Worm (Caenorhabditis elegans) whole organism, young adult: ENCODE data around the gene F01D5.1.

Experiments
- B0261.1 ChIP-seq: sonication (generic microtip); optimal IDR thresholded peaks from 2 replicates; lab custom pipeline; 2016; ENCODE audit warnings: mild to moderate bottlenecking, missing genetic modification characterization, moderate library complexity, missing compliant biosample characterization
- C17E4.6 ChIP-seq: fragments of 200-800 bp; sonication (Bioruptor generic); IDR thresholded peaks from 2 replicates; pipeline ENCODE4 v1.3.6; 2022; ENCODE audit warnings: missing genetic modification reagents, missing genetic modification characterization, missing compliant biosample characterization
- F22D6.2 ChIP-seq: sonication (generic microtip); optimal IDR thresholded peaks from 2 replicates; lab custom pipeline; 2016; ENCODE audit warnings: mild to moderate bottlenecking, missing genetic modification characterization, missing compliant biosample characterization
- F23B12.7 ChIP-seq: sonication (generic microtip); optimal IDR thresholded peaks from 2 replicates; lab custom pipeline; 2017; ENCODE audit warnings: missing genetic modification characterization, mild to moderate bottlenecking, missing compliant biosample characterization, antibody characterized with exemption, moderate library complexity; ENCODE audit not compliant: insufficient read depth
- F33H1.4 ChIP-seq: fragments of 200-800 bp; sonication (Bioruptor generic); IDR thresholded peaks from 2 replicates; pipeline ENCODE4 v1.3.6; 2022; ENCODE audit warnings: missing genetic modification reagents, missing genetic modification characterization, missing compliant biosample characterization
- F57C9.4 ChIP-seq: sonication (generic microtip); optimal IDR thresholded peaks from 2 replicates; lab custom pipeline; 2017; ENCODE audit warnings: mild to moderate bottlenecking, missing genetic modification characterization, missing compliant biosample characterization
- T07F8.4 ChIP-seq: sonication (generic microtip); optimal IDR thresholded peaks from 2 replicates; lab custom pipeline; 2016; ENCODE audit warnings: mild to moderate bottlenecking, missing genetic modification characterization, moderate library complexity, missing compliant biosample characterization
- Y67H2A.10 ChIP-seq: fragments of 200-800 bp; sonication (Bioruptor generic); conservative IDR thresholded peaks from 2 replicates; pipeline ENCODE4 v1.3.6; 2022; ENCODE audit warnings: missing genetic modification reagents, missing genetic modification characterization, missing compliant biosample characterization
- akir-1 ChIP-seq: fragments of 200-800 bp; sonication (Bioruptor generic); optimal IDR thresholded peaks from 2 replicates; lab custom pipeline; 2018; ENCODE audit warnings: mild to moderate bottlenecking, missing genetic modification characterization, moderate library complexity, missing compliant biosample characterization
- aptf-2 ChIP-seq: fragments of 200-800 bp; sonication (Bioruptor generic); conservative IDR thresholded peaks from 2 replicates; pipeline ENCODE4 v1.3.6; 2022; ENCODE audit warnings: missing genetic modification reagents, missing genetic modification characterization, missing compliant biosample characterization
- aptf-3 ChIP-seq: fragments of 200-800 bp; sonication (Bioruptor generic); IDR thresholded peaks from 2 replicates; pipeline ENCODE4 v1.3.6; 2022; ENCODE audit warnings: missing genetic modification characterization, missing compliant biosample characterization
- attf-6 ChIP-seq: fragments of 200-800 bp; sonication (Bioruptor generic); IDR thresholded peaks from 2 replicates; pipeline ENCODE4 v1.3.6; 2022; ENCODE audit warnings: missing genetic modification reagents, missing genetic modification characterization, missing compliant biosample characterization
- cebp-1 ChIP-seq, 2 experiments: fragments of 200-800 bp in 1 of 2; sonication (Bioruptor generic) in 1 of 2; sonication (generic microtip) in 1 of 2; IDR thresholded peaks in 1 of 2; optimal IDR thresholded peaks in 1 of 2; 2 replicates each; pipeline versions ENCODE4 v1.3.6 to Lab custom; 2017 to 2022; ENCODE audit warnings: missing compliant biosample characterization in 2 of 2, missing genetic modification characterization in 2 of 2, mild to moderate bottlenecking in 1 of 2, missing genetic modification reagents in 1 of 2, moderate library complexity in 1 of 2
- ceh-100 ChIP-seq: fragments of 200-800 bp; sonication (Bioruptor generic); IDR thresholded peaks from 2 replicates; pipeline ENCODE4 v1.3.6; 2022; ENCODE audit warnings: missing genetic modification reagents, missing genetic modification characterization, missing compliant biosample characterization
- ceh-91 ChIP-seq: fragments of 200-800 bp; sonication (Bioruptor generic); IDR thresholded peaks from 2 replicates; pipeline ENCODE4 v1.3.6; 2022; ENCODE audit warnings: missing genetic modification reagents, missing genetic modification characterization, missing compliant biosample characterization
- dpff-1 ChIP-seq: sonication (generic microtip); optimal IDR thresholded peaks from 2 replicates; lab custom pipeline; 2017; ENCODE audit warnings: mild to moderate bottlenecking, missing genetic modification characterization, missing compliant biosample characterization
- egl-18 ChIP-seq: fragments of 200-800 bp; sonication (Bioruptor generic); IDR thresholded peaks from 2 replicates; pipeline ENCODE4 v1.3.6; 2022; ENCODE audit warnings: missing genetic modification reagents, missing genetic modification characterization, missing compliant biosample characterization
- ets-4 ChIP-seq: fragments of 200-800 bp; sonication (Bioruptor generic); optimal IDR thresholded peaks from 2 replicates; lab custom pipeline; 2018; ENCODE audit warnings: mild to moderate bottlenecking, missing genetic modification characterization, missing compliant biosample characterization
- fkh-3 ChIP-seq: sonication (generic microtip); optimal IDR thresholded peaks from 2 replicates; lab custom pipeline; 2016; ENCODE audit warnings: mild to moderate bottlenecking, missing genetic modification characterization, missing compliant biosample characterization
- hsf-1 ChIP-seq: fragments of 200-800 bp; sonication (Bioruptor generic); IDR thresholded peaks from 2 replicates; pipeline ENCODE4 v1.3.6; 2022; ENCODE audit warnings: missing genetic modification reagents, missing genetic modification characterization, missing compliant biosample characterization
- let-526 ChIP-seq: fragments of 200-800 bp; sonication (Bioruptor generic); IDR thresholded peaks from 2 replicates; pipeline ENCODE4 v1.3.6; 2022; ENCODE audit warnings: missing genetic modification reagents, missing genetic modification characterization, missing compliant biosample characterization
- let-607 ChIP-seq, 2 experiments: fragments of 200-800 bp in 1 of 2; sonication (Bioruptor generic) in 1 of 2; sonication (generic microtip) in 1 of 2; optimal IDR thresholded peaks; 2 replicates each; lab custom pipeline; 2016 to 2018; ENCODE audit warnings: mild to moderate bottlenecking in 2 of 2, missing compliant biosample characterization in 2 of 2, missing genetic modification characterization in 2 of 2, moderate library complexity in 2 of 2, missing genotype in 1 of 2
- lin-54 ChIP-seq: fragments of 200-800 bp; sonication (Bioruptor generic); optimal IDR thresholded peaks from 2 replicates; lab custom pipeline; 2018; ENCODE audit warnings: mild to moderate bottlenecking, missing genetic modification characterization, missing compliant biosample characterization
- lir-1 ChIP-seq: fragments of 200-800 bp; sonication (Bioruptor generic); conservative IDR thresholded peaks from 2 replicates; pipeline ENCODE4 v1.3.6; 2022; ENCODE audit warnings: missing genetic modification reagents, missing genetic modification characterization, missing compliant biosample characterization
- lsy-27 ChIP-seq: sonication (generic microtip); optimal IDR thresholded peaks from 2 replicates; lab custom pipeline; 2017; ENCODE audit warnings: missing genetic modification characterization, mild to moderate bottlenecking, missing compliant biosample characterization, antibody characterized with exemption, missing genotype, borderline replicate concordance; ENCODE audit not compliant: insufficient read depth
- madf-8 ChIP-seq: fragments of 200-800 bp; sonication (Bioruptor generic); conservative IDR thresholded peaks from 2 replicates; pipeline ENCODE4 v1.3.6; 2022; ENCODE audit warnings: missing genetic modification reagents, missing genetic modification characterization, missing compliant biosample characterization
- mxl-1 ChIP-seq: sonication (generic microtip); optimal IDR thresholded peaks from 2 replicates; lab custom pipeline; 2016; ENCODE audit warnings: missing genetic modification characterization, missing compliant biosample characterization
- nfya-1 ChIP-seq: sonication (generic microtip); optimal IDR thresholded peaks from 2 replicates; lab custom pipeline; 2017; ENCODE audit warnings: antibody characterized with exemption, missing compliant biosample characterization, missing genetic modification characterization, borderline replicate concordance; ENCODE audit not compliant: insufficient read depth
- nhr-179 ChIP-seq: sonication (generic microtip); optimal IDR thresholded peaks from 2 replicates; lab custom pipeline; 2016; ENCODE audit warnings: mild to moderate bottlenecking, missing genetic modification characterization, missing compliant biosample characterization
- pha-4 ChIP-seq: fragments of 150-350 bp; sonication (generic microtip); optimal IDR thresholded peaks from 2 replicates; lab custom pipeline; 2014; ENCODE audit warnings: missing biosample characterization, missing genetic modification reagents, missing genetic modification characterization
- rcor-1 ChIP-seq: fragments of 200-800 bp; sonication (Bioruptor generic); IDR thresholded peaks from 2 replicates; pipeline ENCODE4 v1.3.6; 2022; ENCODE audit warnings: missing genetic modification reagents, missing genetic modification characterization, missing compliant biosample characterization
- sdz-38 ChIP-seq: sonication (generic microtip); optimal IDR thresholded peaks from 2 replicates; lab custom pipeline; 2016; ENCODE audit warnings: missing genotype, missing genetic modification characterization, missing compliant biosample characterization
- sea-2 ChIP-seq: fragments of 200-800 bp; sonication (Bioruptor generic); IDR thresholded peaks from 2 replicates; pipeline ENCODE4 v1.3.6; 2022; ENCODE audit warnings: missing genetic modification characterization, missing compliant biosample characterization
- snpc-3.4 ChIP-seq: sonication (generic microtip); optimal IDR thresholded peaks from 2 replicates; lab custom pipeline; 2017; ENCODE audit warnings: missing genetic modification characterization, mild to moderate bottlenecking, missing compliant biosample characterization, antibody characterized with exemption, moderate library complexity, missing genotype, missing genetic modification reagents
- tbp1 ChIP-seq: fragments of 200-800 bp; sonication (Bioruptor generic); optimal IDR thresholded peaks from 2 replicates; lab custom pipeline; 2018; ENCODE audit warnings: mild to moderate bottlenecking, missing genetic modification characterization, missing compliant biosample characterization
- unc-62 ChIP-seq: fragments of 150-350 bp; optimal IDR thresholded peaks from 2 replicates; lab custom pipeline; 2014; ENCODE audit warnings: missing biosample characterization, missing genetic modification reagents, missing genetic modification characterization
- zim-3 ChIP-seq: sonication (generic microtip); optimal IDR thresholded peaks from 2 replicates; lab custom pipeline; 2017; ENCODE audit warnings: mild to moderate bottlenecking, missing genetic modification characterization, moderate library complexity, missing compliant biosample characterization
- ztf-22 ChIP-seq: fragments of 200-800 bp; sonication (Bioruptor generic); optimal IDR thresholded peaks from 2 replicates; lab custom pipeline; 2018; ENCODE audit warnings: mild to moderate bottlenecking, missing genetic modification characterization, moderate library complexity, missing compliant biosample characterization
- ztf-25 ChIP-seq: fragments of 200-800 bp; sonication (Bioruptor generic); IDR thresholded peaks from 2 replicates; pipeline ENCODE4 v1.3.6; 2022; ENCODE audit warnings: missing genetic modification reagents, missing genetic modification characterization, missing compliant biosample characterization
- ztf-28 ChIP-seq: fragments of 200-800 bp; sonication (Bioruptor generic); IDR thresholded peaks from 2 replicates; pipeline ENCODE4 v1.3.6; 2022; ENCODE audit warnings: missing genetic modification reagents, missing genetic modification characterization, missing compliant biosample characterization

Gene F01D5.1

DNA sequence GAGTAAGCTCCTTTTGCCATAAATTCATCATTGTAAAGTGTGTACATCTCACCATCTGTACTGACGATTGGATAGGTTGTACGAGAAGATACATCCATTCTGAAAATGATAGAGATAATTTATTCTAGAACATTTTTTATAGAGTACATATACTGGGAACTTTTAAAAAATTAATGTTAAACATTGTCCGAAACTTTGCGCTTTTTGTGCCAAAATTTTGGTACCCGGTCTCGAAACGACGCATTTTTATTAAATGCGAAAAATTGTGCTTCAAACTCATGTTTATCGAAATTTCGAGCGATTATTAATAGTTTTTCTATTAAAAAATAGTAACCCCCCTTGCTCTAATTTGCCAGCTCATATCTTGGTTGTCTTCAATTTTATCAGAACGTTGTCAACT, 5.6 kb downstream of the F01D5.1 start, which contains the start of gene Y39G8B.5:
Gene Y39G8B.5 (minus strand): TSS at position 101 of the 400 bp plus-strand sequence.
- TF ChIP-seq fkh-3 (tag; lab: Kevin White, UChicago), result no peak
- TF ChIP-seq dpff-1, result no peak
- TF ChIP-seq ztf-22 (GFP tag; lab: Kevin White, UChicago), result no peak
- no peak for TF ChIP-seq ztf-25 (GFP tag; lab: Robert Waterston, UW)
- no peak for TF ChIP-seq let-607 (tag; optimal IDR thresholded peaks at IDR 0.05; lab: Kevin White, UChicago)
- TF ChIP-seq pha-4 (tag; lab: Kevin White, UChicago), result no peak
- TF ChIP-seq unc-62 (GFP tag; lab: Kevin White, UChicago), result no peak
- TF ChIP-seq lin-54, result no peak
- no peak for TF ChIP-seq cebp-1 (GFP tag; IDR thresholded peaks at IDR 0.05; lab: Robert Waterston, UW)
- no peak for TF ChIP-seq cebp-1 (tag; optimal IDR thresholded peaks at IDR 0.05; lab: Kevin White, UChicago)
- no peak for TF ChIP-seq Y67H2A.10 (GFP tag; lab: Robert Waterston, UW)
- no peak for TF ChIP-seq ceh-100 (GFP tag; lab: Robert Waterston, UW)
- no peak for TF ChIP-seq ceh-91 (GFP tag; lab: Robert Waterston, UW)
- no peak for TF ChIP-seq mxl-1 (tag; lab: Kevin White, UChicago)
- no peak for TF ChIP-seq egl-18 (GFP tag; lab: Robert Waterston, UW)
- no peak for TF ChIP-seq ets-4 (GFP tag; lab: Kevin White, UChicago)
- no peak for TF ChIP-seq rcor-1 (GFP tag; lab: Robert Waterston, UW)
- TF ChIP-seq F23B12.7, result no peak
- no peak for TF ChIP-seq T07F8.4 (tag; lab: Kevin White, UChicago)

DNA sequence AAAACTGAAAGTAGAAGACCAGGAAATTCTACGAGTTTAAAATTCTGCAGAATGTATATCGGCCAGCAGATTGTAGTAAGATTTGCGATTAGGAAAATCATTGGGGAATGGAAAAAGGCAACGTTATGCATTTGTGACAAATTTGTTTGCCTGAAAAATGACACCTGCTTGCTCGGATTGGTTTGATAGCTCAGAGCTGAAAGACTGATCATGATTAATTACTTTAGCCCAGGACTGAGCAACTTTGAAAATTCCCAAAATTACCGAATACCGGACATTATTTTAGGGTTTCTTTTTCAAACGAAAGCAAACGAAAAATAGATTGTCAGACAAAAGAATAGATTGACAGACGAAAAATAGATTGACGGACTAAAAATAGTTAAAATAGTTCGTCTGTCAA, 12.8 kb downstream of the F01D5.1 start, which contains the start of gene sre-47:
Gene sre-47 (minus strand): TSS at position 101 of the 400 bp plus-strand sequence.
- TF ChIP-seq sdz-38 (no peak), lir-1 (GFP tag; lab: Robert Waterston, UW) (no peak), lsy-27 (tag; lab: Kevin White, UChicago) (no peak), ztf-28 (GFP tag; lab: Robert Waterston, UW) (no peak), sea-2 (GFP tag; lab: Robert Waterston, UW) (no peak), madf-8 (GFP tag; lab: Robert Waterston, UW) (no peak), F22D6.2 (tag; lab: Kevin White, UChicago) (no peak), aptf-3 (no peak), aptf-2 (GFP tag; lab: Robert Waterston, UW) (no peak), let-526 (GFP tag; lab: Robert Waterston, UW) (no peak), F33H1.4 (GFP tag; lab: Robert Waterston, UW) (no peak), zim-3 (tag; lab: Kevin White, UChicago) (no peak), snpc-3.4 (no peak), attf-6 (GFP tag; lab: Robert Waterston, UW) (no peak), F57C9.4 (no peak), tbp1 (no peak), nfya-1 (tag; lab: Kevin White, UChicago) (no peak)
- TF ChIP-seq, all 124 proteins: peak for 0

DNA sequence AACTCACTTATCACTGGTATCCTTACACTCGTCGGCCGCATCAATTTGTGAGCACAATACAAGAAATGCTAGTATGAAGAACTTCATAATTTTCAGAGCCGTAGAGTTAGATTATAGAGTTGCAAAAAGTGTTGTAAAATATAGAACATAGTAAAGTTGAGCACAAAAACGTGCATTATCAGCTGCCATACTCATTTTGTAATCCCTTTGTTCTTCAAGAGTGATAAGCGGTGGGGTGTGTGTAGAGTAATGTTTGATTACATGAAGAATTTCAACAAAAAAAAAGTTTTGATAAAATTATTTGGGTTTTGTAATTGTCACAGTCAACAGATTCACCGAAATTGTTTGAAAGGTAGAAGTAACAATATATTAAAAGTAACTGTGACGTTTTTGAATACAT, 14.5 kb downstream of the F01D5.1 start, which contains the start of the genes Y39G8B.13 and Y39G8B.10:
Gene Y39G8B.13 (minus strand): TSS at position 125 of the 400 bp plus-strand sequence.
Gene Y39G8B.10 (minus strand): TSS at position 193 of the 400 bp plus-strand sequence.
- no peak for TF ChIP-seq B0261.1
- no peak for TF ChIP-seq C17E4.6 (GFP tag; lab: Robert Waterston, UW)
- TF ChIP-seq akir-1 (GFP tag; lab: Kevin White, UChicago), result no peak
- no peak for TF ChIP-seq rcor-1 (GFP tag; lab: Robert Waterston, UW)
- no peak for TF ChIP-seq hsf-1 (GFP tag; lab: Robert Waterston, UW)
- no peak for TF ChIP-seq nfya-1 (tag; lab: Kevin White, UChicago)
- TF ChIP-seq nhr-179, result no peak
